Worm (Caenorhabditis elegans): ENCODE results near the gene msp-45.
A peak's percentile ranks its signal among the peaks of the same experiment; 100 is the strongest.
"Not testable (repeated sequence)": the region's sequence is repeated elsewhere in the genome, so short reads cannot be mapped to it uniquely, and the experiment has no call there.

Gene msp-45

DNA sequence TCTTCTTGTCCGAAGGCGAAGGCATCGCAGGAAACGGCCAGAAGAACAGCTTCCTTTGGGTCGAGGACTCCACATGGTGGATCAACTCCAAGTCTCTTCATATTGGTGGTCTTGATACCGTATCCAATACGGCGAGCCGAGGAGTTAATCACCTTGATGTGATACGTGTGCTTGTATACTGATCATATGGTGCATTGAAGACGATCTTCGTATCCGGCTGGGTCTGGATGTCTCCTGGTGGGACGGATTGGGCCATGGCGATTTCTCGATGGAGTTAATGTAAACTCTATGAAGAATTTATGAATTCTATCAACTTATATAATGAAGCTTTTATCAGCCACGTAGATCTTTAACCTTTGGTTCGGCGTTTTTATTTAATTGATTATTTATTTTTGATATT is 41.6 kb downstream of the msp-45 start, which contains the start of gene msp-74:
Gene msp-74, minus strand, starts transcription at position 101 of the 400 bp plus-strand sequence.
- TF ChIP-seq nhr-12, skn-1, nhr-28 (tag; optimal IDR thresholded peaks at IDR 0.05): not testable (repeated sequence)

DNA sequence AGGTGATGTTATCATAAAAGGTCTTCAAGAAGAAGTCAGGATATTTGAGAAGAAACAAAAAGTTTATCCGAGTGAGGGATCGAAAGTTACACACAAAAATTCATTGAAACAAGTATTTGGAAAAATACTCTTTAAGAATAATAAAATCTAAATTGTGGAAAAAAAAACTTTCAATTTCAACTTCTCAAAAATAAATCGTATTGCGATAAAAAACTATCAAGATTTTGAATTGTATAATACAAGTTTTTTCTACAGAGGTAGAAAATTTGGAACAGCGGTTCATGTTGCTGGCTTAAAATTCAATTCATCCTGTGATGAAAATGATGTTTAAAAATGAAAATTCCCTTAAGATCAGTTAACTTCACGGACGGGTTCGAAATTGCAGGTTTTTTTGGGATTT is 44.8 kb downstream of the msp-45 start, which contains the start of gene F09C12.8:
Gene F09C12.8, plus strand, starts transcription at position 301 of the 400 bp plus-strand sequence.
- TF ChIP-seq jun-1 (tag; optimal IDR thresholded peaks at IDR 0.05) (no peak), mml-1 (tag; optimal IDR thresholded peaks at IDR 0.05) (no peak), ztf-11 (tag; optimal IDR thresholded peaks at IDR 0.05) (no peak), nfya-1 (tag; optimal IDR thresholded peaks at IDR 0.05; ENCODE audit: insufficient read depth) (no peak), ama-1 (optimal IDR thresholded peaks at IDR 0.05) (no peak), unc-39 (tag; optimal IDR thresholded peaks at IDR 0.05) (no peak), R02D3.7 (tag; optimal IDR thresholded peaks at IDR 0.05) (no peak), nhr-76 (tag; optimal IDR thresholded peaks at IDR 0.05) (no peak), nhr-25 (tag; optimal IDR thresholded peaks at IDR 0.05) (no peak), nhr-237 (tag; optimal IDR thresholded peaks at IDR 0.05) (no peak), fkh-2 (tag; optimal IDR thresholded peaks at IDR 0.05) (no peak), lin-39 (tag; optimal IDR thresholded peaks at IDR 0.05) (no peak), elt-3 (tag; optimal IDR thresholded peaks at IDR 0.05) (no peak), egl-27 (tag; optimal IDR thresholded peaks at IDR 0.05) (no peak), nhr-12 (tag; optimal IDR thresholded peaks at IDR 0.05) (no peak), nhr-23 (tag; optimal IDR thresholded peaks at IDR 0.05) (no peak), nhr-11 (tag; optimal IDR thresholded peaks at IDR 0.05) (no peak)

DNA sequence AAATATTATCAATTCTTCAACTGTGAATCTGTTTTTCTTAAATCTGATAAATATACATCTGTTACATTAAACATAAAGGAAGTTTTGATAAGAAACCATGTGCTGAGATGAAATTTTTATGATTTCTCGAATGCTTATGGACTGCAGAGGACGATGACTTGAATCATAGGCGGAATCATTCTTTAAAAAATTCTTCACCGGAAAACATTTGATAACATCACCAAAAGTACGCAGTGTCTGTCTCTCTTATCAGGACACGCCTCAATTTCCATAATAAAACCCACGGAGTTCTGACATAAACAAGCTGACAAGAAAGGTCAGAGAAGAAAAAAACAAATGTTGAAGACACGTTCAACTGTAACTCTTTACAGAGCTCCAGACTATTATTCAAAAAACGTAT is 47.2 kb downstream of the msp-45 start, which contains the start of gene F09C12.2:
Gene F09C12.2, plus strand, starts transcription at position 320 of the 400 bp plus-strand sequence.
- TF ChIP-seq sea-2 (GFP tag; optimal IDR thresholded peaks at IDR 0.05) (no peak), hmg-11 (tag; optimal IDR thresholded peaks at IDR 0.05) (no peak), nhr-237 (tag; optimal IDR thresholded peaks at IDR 0.05) (no peak), ztf-4 (tag; optimal IDR thresholded peaks at IDR 0.05) (no peak), pqm-1 (tag; optimal IDR thresholded peaks at IDR 0.05) (peak; percentile 38), lin-39 (tag; optimal IDR thresholded peaks at IDR 0.05) (no peak), R02D3.7 (tag; optimal IDR thresholded peaks at IDR 0.05) (no peak), lsy-12 (tag; optimal IDR thresholded peaks at IDR 0.05) (no peak), nhr-77 (tag; optimal IDR thresholded peaks at IDR 0.05) (no peak), ceh-9 (tag; optimal IDR thresholded peaks at IDR 0.05) (no peak), unc-62 (GFP tag; optimal IDR thresholded peaks at IDR 0.05) (no peak), elt-2 (tag; optimal IDR thresholded peaks at IDR 0.05) (peak; percentile 80), pha-4 (tag; optimal IDR thresholded peaks at IDR 0.05) (peak; percentile 38), unc-39 (tag; optimal IDR thresholded peaks at IDR 0.05) (no peak), mml-1 (tag; optimal IDR thresholded peaks at IDR 0.05) (no peak), fos-1 (tag; optimal IDR thresholded peaks at IDR 0.05) (no peak), jun-1 (tag; optimal IDR thresholded peaks at IDR 0.05) (peak; percentile 36), tbx-2 (tag; optimal IDR thresholded peaks at IDR 0.05) (no peak)

All from whole organism, L3 larva.